Worm (Caenorhabditis elegans) whole organism, young adult: ENCODE measurements around the gene R160.10.
A peak's percentile ranks its signal among the peaks of the same experiment; 100 is the strongest.

Experiments
- C17E4.6 ChIP-seq: fragments of 200-800 bp; sonication (Bioruptor generic); IDR thresholded peaks from 2 replicates; pipeline ENCODE4 v1.3.6; 2022; ENCODE audit warnings: missing genetic modification reagents, missing genetic modification characterization, missing compliant biosample characterization
- F57C9.4 ChIP-seq: sonication (generic microtip); optimal IDR thresholded peaks from 2 replicates; lab custom pipeline; 2017; ENCODE audit warnings: mild to moderate bottlenecking, missing genetic modification characterization, missing compliant biosample characterization
- K11D2.4 ChIP-seq: fragments of 200-800 bp; sonication (Bioruptor generic); IDR thresholded peaks from 2 replicates; pipeline ENCODE4 v1.3.6; 2022; ENCODE audit warnings: missing genetic modification reagents, missing genetic modification characterization, missing compliant biosample characterization
- K12H6.12 ChIP-seq: fragments of 200-800 bp; sonication (Bioruptor generic); optimal IDR thresholded peaks from 2 replicates; lab custom pipeline; 2018; ENCODE audit warnings: mild to moderate bottlenecking, missing genetic modification characterization, missing compliant biosample characterization
- T07F8.4 ChIP-seq: sonication (generic microtip); optimal IDR thresholded peaks from 2 replicates; lab custom pipeline; 2016; ENCODE audit warnings: mild to moderate bottlenecking, missing genetic modification characterization, moderate library complexity, missing compliant biosample characterization
- Y53G8AR.9 ChIP-seq: fragments of 200-800 bp; sonication (Bioruptor generic); conservative IDR thresholded peaks from 2 replicates; pipeline ENCODE4 v1.3.6; 2022; ENCODE audit warnings: missing genetic modification reagents, missing genetic modification characterization, missing compliant biosample characterization
- Y67H2A.10 ChIP-seq: fragments of 200-800 bp; sonication (Bioruptor generic); conservative IDR thresholded peaks from 2 replicates; pipeline ENCODE4 v1.3.6; 2022; ENCODE audit warnings: missing genetic modification reagents, missing genetic modification characterization, missing compliant biosample characterization
- aptf-2 ChIP-seq: fragments of 200-800 bp; sonication (Bioruptor generic); conservative IDR thresholded peaks from 2 replicates; pipeline ENCODE4 v1.3.6; 2022; ENCODE audit warnings: missing genetic modification reagents, missing genetic modification characterization, missing compliant biosample characterization
- aptf-3 ChIP-seq: fragments of 200-800 bp; sonication (Bioruptor generic); IDR thresholded peaks from 2 replicates; pipeline ENCODE4 v1.3.6; 2022; ENCODE audit warnings: missing genetic modification characterization, missing compliant biosample characterization
- athp-1 ChIP-seq: sonication (generic microtip); optimal IDR thresholded peaks from 2 replicates; lab custom pipeline; 2017; ENCODE audit warnings: mild to moderate bottlenecking, missing genetic modification characterization, missing compliant biosample characterization
- attf-3 ChIP-seq: fragments of 200-800 bp; sonication (Bioruptor generic); conservative IDR thresholded peaks from 2 replicates; pipeline ENCODE4 v1.3.6; 2022; ENCODE audit warnings: missing genetic modification reagents, missing genetic modification characterization, missing compliant biosample characterization
- attf-5 ChIP-seq: fragments of 200-800 bp; sonication (Bioruptor generic); optimal IDR thresholded peaks from 2 replicates; lab custom pipeline; 2018; ENCODE audit warnings: mild to moderate bottlenecking, missing genetic modification characterization, missing compliant biosample characterization
- bed-1 ChIP-seq: fragments of 200-800 bp; sonication (Bioruptor generic); IDR thresholded peaks from 2 replicates; pipeline ENCODE4 v1.3.6; 2022; ENCODE audit warnings: missing genetic modification reagents, missing genetic modification characterization, missing compliant biosample characterization
- bed-2 ChIP-seq: fragments of 200-800 bp; sonication (Bioruptor generic); IDR thresholded peaks from 2 replicates; pipeline ENCODE4 v1.3.6; 2022; ENCODE audit warnings: missing genetic modification reagents, missing genetic modification characterization, missing compliant biosample characterization
- cebp-1 ChIP-seq, 2 experiments: fragments of 200-800 bp in 1 of 2; sonication (Bioruptor generic) in 1 of 2; sonication (generic microtip) in 1 of 2; IDR thresholded peaks in 1 of 2; optimal IDR thresholded peaks in 1 of 2; 2 replicates each; pipeline versions ENCODE4 v1.3.6 to Lab custom; 2017 to 2022; ENCODE audit warnings: missing compliant biosample characterization in 2 of 2, missing genetic modification characterization in 2 of 2, mild to moderate bottlenecking in 1 of 2, missing genetic modification reagents in 1 of 2, moderate library complexity in 1 of 2
- cebp-2 ChIP-seq: fragments of 200-800 bp; sonication (Bioruptor generic); IDR thresholded peaks from 2 replicates; pipeline ENCODE4 v1.3.6; 2022; ENCODE audit warnings: missing genetic modification characterization, missing compliant biosample characterization
- ceh-79 ChIP-seq: sonication (generic microtip); optimal IDR thresholded peaks from 2 replicates; lab custom pipeline; 2017; ENCODE audit warnings: mild to moderate bottlenecking, missing genetic modification characterization, missing compliant biosample characterization
- ceh-91 ChIP-seq: fragments of 200-800 bp; sonication (Bioruptor generic); IDR thresholded peaks from 2 replicates; pipeline ENCODE4 v1.3.6; 2022; ENCODE audit warnings: missing genetic modification reagents, missing genetic modification characterization, missing compliant biosample characterization
- dpff-1 ChIP-seq: sonication (generic microtip); optimal IDR thresholded peaks from 2 replicates; lab custom pipeline; 2017; ENCODE audit warnings: mild to moderate bottlenecking, missing genetic modification characterization, missing compliant biosample characterization
- dpl-1 ChIP-seq: fragments of 150-350 bp; optimal IDR thresholded peaks from 2 replicates; lab custom pipeline; 2014; ENCODE audit warnings: missing biosample characterization, missing genetic modification reagents, missing genetic modification characterization
- ets-4 ChIP-seq: fragments of 200-800 bp; sonication (Bioruptor generic); optimal IDR thresholded peaks from 2 replicates; lab custom pipeline; 2018; ENCODE audit warnings: mild to moderate bottlenecking, missing genetic modification characterization, missing compliant biosample characterization
- gei-17 ChIP-seq: fragments of 200-800 bp; sonication (Bioruptor generic); optimal IDR thresholded peaks from 2 replicates; lab custom pipeline; 2018; ENCODE audit warnings: mild to moderate bottlenecking, missing genetic modification characterization, missing compliant biosample characterization
- hlh-12 ChIP-seq: sonication (generic microtip); optimal IDR thresholded peaks from 2 replicates; lab custom pipeline; 2016; ENCODE audit warnings: missing genetic modification characterization, missing compliant biosample characterization
- hlh-26 ChIP-seq: fragments of 200-800 bp; sonication (Bioruptor generic); conservative IDR thresholded peaks from 2 replicates; pipeline ENCODE4 v1.3.6; 2022; ENCODE audit warnings: missing genetic modification reagents, missing genetic modification characterization, missing compliant biosample characterization
- hmg-20 ChIP-seq: fragments of 200-800 bp; sonication (Bioruptor generic); IDR thresholded peaks from 2 replicates; pipeline ENCODE4 v1.3.6; 2022; ENCODE audit warnings: missing genetic modification reagents, missing genetic modification characterization, missing compliant biosample characterization
- hrde-1 ChIP-seq: sonication (generic microtip); optimal IDR thresholded peaks from 2 replicates; lab custom pipeline; 2016; ENCODE audit warnings: missing genetic modification characterization, mild to moderate bottlenecking, missing compliant biosample characterization, moderate library complexity, missing genotype, missing genetic modification reagents, borderline replicate concordance
- lag-1 ChIP-seq: fragments of 200-800 bp; sonication (Bioruptor generic); IDR thresholded peaks from 2 replicates; pipeline ENCODE4 v1.3.6; 2022; ENCODE audit warnings: missing genetic modification reagents, missing genetic modification characterization, missing compliant biosample characterization
- lin-26 ChIP-seq: fragments of 200-800 bp; sonication (Bioruptor generic); IDR thresholded peaks from 2 replicates; pipeline ENCODE4 v1.3.6; 2022; ENCODE audit warnings: missing genetic modification reagents, missing genetic modification characterization, missing compliant biosample characterization
- lin-54 ChIP-seq: fragments of 200-800 bp; sonication (Bioruptor generic); optimal IDR thresholded peaks from 2 replicates; lab custom pipeline; 2018; ENCODE audit warnings: mild to moderate bottlenecking, missing genetic modification characterization, missing compliant biosample characterization
- lir-1 ChIP-seq: fragments of 200-800 bp; sonication (Bioruptor generic); conservative IDR thresholded peaks from 2 replicates; pipeline ENCODE4 v1.3.6; 2022; ENCODE audit warnings: missing genetic modification reagents, missing genetic modification characterization, missing compliant biosample characterization
- lsl-1 ChIP-seq: fragments of 200-800 bp; sonication (Bioruptor generic); optimal IDR thresholded peaks from 2 replicates; lab custom pipeline; 2018; ENCODE audit warnings: mild to moderate bottlenecking, missing genetic modification characterization, moderate library complexity, missing compliant biosample characterization
- mcd-1 ChIP-seq: fragments of 200-800 bp; sonication (Bioruptor generic); IDR thresholded peaks from 2 replicates; pipeline ENCODE4 v1.3.6; 2022; ENCODE audit warnings: missing genetic modification reagents, missing genetic modification characterization, missing compliant biosample characterization
- mes-4 ChIP-seq: sonication (generic microtip); optimal IDR thresholded peaks from 2 replicates; lab custom pipeline; 2016; ENCODE audit warnings: missing genotype, missing genetic modification characterization, missing compliant biosample characterization
- mxl-1 ChIP-seq: sonication (generic microtip); optimal IDR thresholded peaks from 2 replicates; lab custom pipeline; 2016; ENCODE audit warnings: missing genetic modification characterization, missing compliant biosample characterization
- nfya-1 ChIP-seq: sonication (generic microtip); optimal IDR thresholded peaks from 2 replicates; lab custom pipeline; 2017; ENCODE audit warnings: antibody characterized with exemption, missing compliant biosample characterization, missing genetic modification characterization, borderline replicate concordance; ENCODE audit not compliant: insufficient read depth
- nfyb-1 ChIP-seq: fragments of 200-800 bp; sonication (Bioruptor generic); IDR thresholded peaks from 2 replicates; pipeline ENCODE4 v1.3.6; 2022; ENCODE audit warnings: missing genetic modification reagents, missing genetic modification characterization, missing compliant biosample characterization
- nhr-27 ChIP-seq: fragments of 200-800 bp; sonication (Bioruptor generic); optimal IDR thresholded peaks from 2 replicates; lab custom pipeline; 2018; ENCODE audit warnings: mild to moderate bottlenecking, missing genetic modification characterization, moderate library complexity, missing compliant biosample characterization
- repo-1 ChIP-seq: sonication (generic microtip); optimal IDR thresholded peaks from 2 replicates; lab custom pipeline; 2017; ENCODE audit warnings: mild to moderate bottlenecking, missing genetic modification characterization, missing compliant biosample characterization
- rpc-1 ChIP-seq, 2 experiments: fragments of 150-350 bp in 1 of 2; sonication (generic microtip) in 1 of 2; optimal IDR thresholded peaks; 2 replicates each; lab custom pipeline; 2014 to 2018; ENCODE audit warnings: missing biosample characterization in 1 of 2, missing genetic modification characterization in 1 of 2, missing genetic modification reagents in 1 of 2, missing genotype in 1 of 2
- sdz-38 ChIP-seq: sonication (generic microtip); optimal IDR thresholded peaks from 2 replicates; lab custom pipeline; 2016; ENCODE audit warnings: missing genotype, missing genetic modification characterization, missing compliant biosample characterization
- snpc-1.1 ChIP-seq: sonication (generic microtip); optimal IDR thresholded peaks from 2 replicates; lab custom pipeline; 2017; ENCODE audit warnings: missing genetic modification characterization, mild to moderate bottlenecking, missing compliant biosample characterization, antibody characterized with exemption, moderate library complexity, missing genotype, missing genetic modification reagents; ENCODE audit not compliant: insufficient read depth
- snpc-1.3 ChIP-seq: sonication (generic microtip); optimal IDR thresholded peaks from 2 replicates; lab custom pipeline; 2017; ENCODE audit warnings: missing genetic modification characterization, mild to moderate bottlenecking, missing compliant biosample characterization, antibody characterized with exemption, moderate library complexity, missing genotype, missing genetic modification reagents; ENCODE audit not compliant: insufficient read depth
- unc-62 ChIP-seq: fragments of 150-350 bp; optimal IDR thresholded peaks from 2 replicates; lab custom pipeline; 2014; ENCODE audit warnings: missing biosample characterization, missing genetic modification reagents, missing genetic modification characterization
- zim-3 ChIP-seq: sonication (generic microtip); optimal IDR thresholded peaks from 2 replicates; lab custom pipeline; 2017; ENCODE audit warnings: mild to moderate bottlenecking, missing genetic modification characterization, moderate library complexity, missing compliant biosample characterization
- ztf-25 ChIP-seq: fragments of 200-800 bp; sonication (Bioruptor generic); IDR thresholded peaks from 2 replicates; pipeline ENCODE4 v1.3.6; 2022; ENCODE audit warnings: missing genetic modification reagents, missing genetic modification characterization, missing compliant biosample characterization
- ztf-28 ChIP-seq: fragments of 200-800 bp; sonication (Bioruptor generic); IDR thresholded peaks from 2 replicates; pipeline ENCODE4 v1.3.6; 2022; ENCODE audit warnings: missing genetic modification reagents, missing genetic modification characterization, missing compliant biosample characterization
- ztf-3 ChIP-seq: fragments of 200-800 bp; sonication (Bioruptor generic); optimal IDR thresholded peaks from 2 replicates; lab custom pipeline; 2018; ENCODE audit warnings: mild to moderate bottlenecking, missing genetic modification characterization, missing compliant biosample characterization

Gene R160.10

DNA sequence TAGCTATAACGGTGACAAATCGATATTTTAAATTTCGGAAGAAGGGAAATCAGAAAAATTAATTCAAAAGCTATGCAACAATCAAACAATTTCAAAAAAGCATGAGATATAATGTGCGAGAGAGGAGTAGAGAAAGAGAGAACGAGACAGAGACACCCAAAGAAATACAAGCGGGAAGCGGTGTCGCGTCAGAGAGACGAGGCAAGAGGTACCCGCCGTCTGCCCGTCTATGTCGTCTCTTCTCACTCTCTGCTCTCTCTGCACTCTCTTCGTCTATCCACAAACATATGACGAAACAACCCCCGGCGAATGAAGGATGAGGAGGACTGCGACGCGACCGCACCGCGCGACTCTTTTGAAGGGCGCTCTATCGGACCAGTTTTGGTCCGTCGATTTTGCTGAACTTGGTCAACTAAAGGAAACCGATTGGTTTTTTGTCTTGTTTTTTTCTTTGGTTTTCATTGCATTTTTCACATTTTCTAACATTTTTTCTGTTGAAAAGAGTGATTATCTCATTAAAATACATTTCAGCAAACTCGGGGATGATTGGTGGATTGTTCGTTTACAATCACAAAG is 21.6 kb upstream of the R160.10 start, which contains the start of gene dpy-23 (continued):
- TF ChIP-seq cebp-1 (GFP tag; IDR thresholded peaks at IDR 0.05; lab: Robert Waterston, UW) (peak; percentile 84), cebp-1 (tag; optimal IDR thresholded peaks at IDR 0.05; lab: Kevin White, UChicago) (peak; percentile 96), Y67H2A.10 (GFP tag; lab: Robert Waterston, UW) (peak; percentile 64), mcd-1 (GFP tag; lab: Robert Waterston, UW) (peak; percentile 71), aptf-3 (GFP tag; lab: Robert Waterston, UW) (no peak), lag-1 (GFP tag; lab: Robert Waterston, UW) (no peak), K12H6.12 (tag; lab: Kevin White, UChicago) (peak; percentile 93), snpc-1.3 (tag; lab: Kevin White, UChicago) (no peak), lin-54 (peak; percentile 51), snpc-1.1 (tag; lab: Kevin White, UChicago) (no peak), T07F8.4 (tag; lab: Kevin White, UChicago) (no peak), rpc-1 (optimal IDR thresholded peaks at IDR 0.05; lab: Kevin White, UChicago) (no peak), rpc-1 (tag; optimal IDR thresholded peaks at IDR 0.05; lab: Kevin White, UChicago) (no peak), cebp-2 (no peak), ets-4 (GFP tag; lab: Kevin White, UChicago) (peak; percentile 64), repo-1 (tag; lab: Kevin White, UChicago) (no peak), C17E4.6 (GFP tag; lab: Robert Waterston, UW) (no peak), bed-2 (peak; percentile 80; the same call in 1 of the 2 replicates), aptf-2 (GFP tag; lab: Robert Waterston, UW) (no peak), Y53G8AR.9 (GFP tag; lab: Robert Waterston, UW) (peak; percentile 69; the same call in 1 of the 2 replicates), mxl-1 (tag; lab: Kevin White, UChicago) (no peak), hmg-20 (GFP tag; lab: Robert Waterston, UW) (no peak), nfyb-1 (peak; percentile 87), hlh-26 (GFP tag; lab: Robert Waterston, UW) (no peak), F57C9.4 (tag; lab: Kevin White, UChicago) (no peak), dpff-1 (tag; lab: Kevin White, UChicago) (no peak), mes-4 (no peak), unc-62 (GFP tag; lab: Kevin White, UChicago) (no peak), athp-1 (tag; lab: Kevin White, UChicago) (peak; percentile 23), hrde-1 (no peak), ztf-3 (GFP tag; lab: Kevin White, UChicago) (no peak), lin-26 (GFP tag; lab: Robert Waterston, UW) (peak; percentile 76; the same call in 1 of the 2 replicates), ceh-79 (tag; lab: Kevin White, UChicago) (no peak), ztf-28 (GFP tag; lab: Robert Waterston, UW) (no peak), hlh-12 (no peak), K11D2.4 (GFP tag; lab: Robert Waterston, UW) (peak; percentile 82), lir-1 (GFP tag; lab: Robert Waterston, UW) (peak; percentile 71; the same call in 1 of the 2 replicates), ztf-25 (GFP tag; lab: Robert Waterston, UW) (no peak), nhr-27 (no peak), zim-3 (tag; lab: Kevin White, UChicago) (no peak), ceh-91 (no peak), attf-3 (no peak), sdz-38 (no peak), bed-1 (GFP tag; lab: Robert Waterston, UW) (no peak), attf-5 (GFP tag; lab: Kevin White, UChicago) (peak; percentile 93), dpl-1 (GFP tag; lab: Kevin White, UChicago) (peak; percentile 5), gei-17 (GFP tag; lab: Kevin White, UChicago) (peak; percentile 73), lsl-1 (GFP tag; lab: Kevin White, UChicago) (no peak), nfya-1 (tag; lab: Kevin White, UChicago) (no peak)
